Worm (Caenorhabditis elegans): ENCODE results near the gene F59F5.3.
A peak's percentile ranks its signal among the peaks of the same experiment; 100 is the strongest.

Gene F59F5.3

ce11 chrX:10521313-10521712 is 20.9 kb downstream of the F59F5.3 start, which contains the start of gene F14F3.4:
Gene F14F3.4, minus strand, starts transcription at chrX:10521413.
- TF ChIP-seq dmd-4 (tag; optimal IDR thresholded peaks at IDR 0.05; ENCODE audit: borderline replicate concordance), result no peak
- TF ChIP-seq fkh-6 (tag; optimal IDR thresholded peaks at IDR 0.05), result no peak
- TF ChIP-seq ceh-9 (tag; optimal IDR thresholded peaks at IDR 0.05), result no peak
- TF ChIP-seq rnt-1 (tag; optimal IDR thresholded peaks at IDR 0.05), result no peak
- no peak for TF ChIP-seq C38D4.7 (GFP tag; optimal IDR thresholded peaks at IDR 0.05)
- no peak for TF ChIP-seq ceh-22 (tag; optimal IDR thresholded peaks at IDR 0.05)
- TF ChIP-seq nfya-1 (tag; optimal IDR thresholded peaks at IDR 0.05), result no peak
- no peak for TF ChIP-seq Y22D7AL.16 (tag; optimal IDR thresholded peaks at IDR 0.05)
- TF ChIP-seq K09A11.1 (tag; optimal IDR thresholded peaks at IDR 0.05; ENCODE audit: insufficient read depth), result no peak

- no peak for TF ChIP-seq ceh-31 (tag; optimal IDR thresholded peaks at IDR 0.05)
- no peak for TF ChIP-seq ceh-19 (GFP tag; optimal IDR thresholded peaks at IDR 0.05)
- TF ChIP-seq odd-2 (tag; optimal IDR thresholded peaks at IDR 0.05), result no peak
- TF ChIP-seq fkh-10 (GFP tag; optimal IDR thresholded peaks at IDR 0.05), result no peak
- no peak for TF ChIP-seq elt-2 (tag; optimal IDR thresholded peaks at IDR 0.05)
- no peak for TF ChIP-seq unc-3 (GFP tag; conservative IDR thresholded peaks at IDR 0.05)
- no peak for TF ChIP-seq unc-3 (tag; optimal IDR thresholded peaks at IDR 0.05)
- TF ChIP-seq ceh-22 (tag; optimal IDR thresholded peaks at IDR 0.05), result no peak
- no peak for TF ChIP-seq ceh-14 (tag; optimal IDR thresholded peaks at IDR 0.05)
- TF ChIP-seq nhr-232 (tag; optimal IDR thresholded peaks at IDR 0.05), result no peak
- TF ChIP-seq ceh-34 (tag; optimal IDR thresholded peaks at IDR 0.05), result no peak
- TF ChIP-seq ref-2 (tag; optimal IDR thresholded peaks at IDR 0.05), result no peak
- TF ChIP-seq C38D4.7 (GFP tag; optimal IDR thresholded peaks at IDR 0.05), result no peak
- no peak for TF ChIP-seq K09A11.1 (tag; optimal IDR thresholded peaks at IDR 0.05; ENCODE audit: insufficient read depth)
- TF ChIP-seq nfya-1 (tag; optimal IDR thresholded peaks at IDR 0.05), result no peak
Observed at ce11 chrX:10520185-10520584, 22.0 kb downstream of the F59F5.3 start.

ce11 chrX:10516549-10516948 is 25.7 kb downstream of the F59F5.3 start:
- TF ChIP-seq npax-4 (tag; optimal IDR thresholded peaks at IDR 0.05) (no peak), Y22D7AL.16 (tag; optimal IDR thresholded peaks at IDR 0.05) (no peak)

ce11 chrX:10514834-10515233 is 27.4 kb downstream of the F59F5.3 start:
- TF ChIP-seq nfya-1 (tag; optimal IDR thresholded peaks at IDR 0.05) (peak; percentile 59), T23F11.4 (GFP tag; optimal IDR thresholded peaks at IDR 0.05) (no peak)

- TF ChIP-seq ttx-3 (tag; optimal IDR thresholded peaks at IDR 0.05) (no peak), ceh-22 (tag; optimal IDR thresholded peaks at IDR 0.05) (no peak), C08G9.2 (tag; optimal IDR thresholded peaks at IDR 0.05) (no peak), ceh-34 (tag; optimal IDR thresholded peaks at IDR 0.05) (no peak), unc-55 (GFP tag; optimal IDR thresholded peaks at IDR 0.05) (no peak)
Observed at ce11 chrX:10514056-10514455, 28.2 kb downstream of the F59F5.3 start.

- no peak for TF ChIP-seq pax-1 (tag; optimal IDR thresholded peaks at IDR 0.05)
- no peak for TF ChIP-seq K09A11.1 (tag; optimal IDR thresholded peaks at IDR 0.05; ENCODE audit: insufficient read depth)
- TF ChIP-seq fkh-10 (GFP tag; optimal IDR thresholded peaks at IDR 0.05), result no peak
- TF ChIP-seq unc-42 (tag; optimal IDR thresholded peaks at IDR 0.05), result no peak
- TF ChIP-seq Y22D7AL.16 (tag; optimal IDR thresholded peaks at IDR 0.05), result no peak
- no peak for TF ChIP-seq lim-6 (tag; optimal IDR thresholded peaks at IDR 0.05)
- no peak for TF ChIP-seq hlh-30 (tag; optimal IDR thresholded peaks at IDR 0.05; ENCODE audit: insufficient read depth)
- TF ChIP-seq pha-4 (tag; optimal IDR thresholded peaks at IDR 0.05), result no peak
- TF ChIP-seq nfya-1 (tag; optimal IDR thresholded peaks at IDR 0.05), result no peak
- TF ChIP-seq fkh-6 (tag; optimal IDR thresholded peaks at IDR 0.05), result no peak
- no peak for TF ChIP-seq ceh-9 (tag; optimal IDR thresholded peaks at IDR 0.05)
- no peak for TF ChIP-seq hlh-8 (tag; optimal IDR thresholded peaks at IDR 0.05)
Observed at ce11 chrX:10507971-10508370, 34.2 kb downstream of the F59F5.3 start.

Measured in whole organism, late embryonic.